Worm (Caenorhabditis elegans) whole organism, early embryonic: ENCODE results near the gene F36D3.5.

Experiments
- B0310.2 ChIP-seq: sonication (generic microtip); optimal IDR thresholded peaks from 2 replicates; lab custom pipeline; 2016; ENCODE audit warnings: mild to moderate bottlenecking, missing genetic modification characterization, missing compliant biosample characterization
- ama-1 ChIP-seq: fragments of 150-350 bp; optimal IDR thresholded peaks from 2 replicates; lab custom pipeline; 2014
- ceh-13 ChIP-seq: fragments of 200-800 bp; sonication (Bioruptor generic); optimal IDR thresholded peaks from 2 replicates; lab custom pipeline; 2018; ENCODE audit warnings: mild to moderate bottlenecking, missing genetic modification characterization, missing compliant biosample characterization
- ets-7 ChIP-seq: sonication (generic microtip); optimal IDR thresholded peaks from 2 replicates; lab custom pipeline; 2016; ENCODE audit warnings: missing genotype, missing genetic modification characterization, missing compliant biosample characterization
- hmbx-1 ChIP-seq: sonication (generic microtip); optimal IDR thresholded peaks from 2 replicates; lab custom pipeline; 2016; ENCODE audit warnings: mild to moderate bottlenecking, missing genetic modification characterization, missing compliant biosample characterization
- hnd-1 ChIP-seq: sonication (generic microtip); optimal IDR thresholded peaks from 2 replicates; lab custom pipeline; 2016; ENCODE audit warnings: missing genetic modification characterization, missing compliant biosample characterization
- scrt-1 ChIP-seq: fragments of 200-800 bp; sonication (Bioruptor generic); IDR thresholded peaks from 2 replicates; pipeline ENCODE4 v1.3.6; 2022; ENCODE audit warnings: missing genetic modification characterization, missing compliant biosample characterization
- tbx-11 ChIP-seq: fragments of 200-800 bp; sonication (Bioruptor generic); IDR thresholded peaks from 2 replicates; pipeline ENCODE4 v1.3.6; 2022; ENCODE audit warnings: missing genetic modification characterization, missing compliant biosample characterization

- TF ChIP-seq ama-1 (no peak), hmbx-1 (no peak), scrt-1 (GFP tag; lab: Robert Waterston, UW) (no peak), B0310.2 (tag; lab: Kevin White, UChicago) (no peak), ets-7 (tag; lab: Kevin White, UChicago) (no peak), tbx-11 (GFP tag; lab: Robert Waterston, UW) (no peak), ceh-13 (GFP tag; lab: Kevin White, UChicago) (no peak), hnd-1 (tag; lab: Kevin White, UChicago) (no peak)
Observed at ce11 chrV:16494359-16494758, 20.7 kb downstream of the F36D3.5 start, which contains the start of gene comt-2.
